Fruit fly (Drosophila melanogaster) whole organism, embryonic: ENCODE results near the gene CG34417.
A peak's percentile ranks its signal among the peaks of the same experiment; 100 is the strongest.

Experiments used
- Aef1 ChIP-seq: fragments of 200-800 bp; sonication (Bioruptor generic); IDR thresholded peaks from 3 replicates; pipeline ENCODE4 v1.3.6; 2022; ENCODE audit warnings: missing biosample characterization, missing genetic modification characterization
- Atf3 ChIP-seq: fragments of 200-800 bp; sonication (Bioruptor generic); optimal IDR thresholded peaks from 3 replicates; lab custom pipeline; 2016; ENCODE audit warnings: missing biosample characterization, missing genetic modification characterization
- CG11085 ChIP-seq: fragments of 200-800 bp; sonication (Bioruptor generic); IDR thresholded peaks from 2 replicates; pipeline ENCODE4 v1.3.6; 2022; ENCODE audit warnings: missing biosample characterization, missing genetic modification characterization
- CG11456 ChIP-seq: fragments of 200-800 bp; sonication (Bioruptor generic); IDR thresholded peaks from 3 replicates; pipeline ENCODE4 v1.3.6; 2022; ENCODE audit warnings: missing biosample characterization, missing genetic modification characterization
- CG11504 ChIP-seq: fragments of 200-800 bp; sonication (Bioruptor generic); optimal IDR thresholded peaks from 3 replicates; lab custom pipeline; 2019; ENCODE audit warnings: missing biosample characterization, mild to moderate bottlenecking, missing genetic modification characterization, moderate library complexity
- CG12659 ChIP-seq: fragments of 200-800 bp; sonication (Bioruptor generic); optimal IDR thresholded peaks from 3 replicates; lab custom pipeline; 2017; ENCODE audit warnings: mild to moderate bottlenecking, missing biosample characterization, missing genetic modification reagents, missing genetic modification characterization
- CG12744 ChIP-seq: fragments of 200-800 bp; sonication (Bioruptor generic); optimal IDR thresholded peaks from 2 replicates; lab custom pipeline; 2016; ENCODE audit warnings: missing biosample characterization, missing genetic modification characterization
- CG14441 ChIP-seq: fragments of 200-800 bp; sonication (Bioruptor generic); IDR thresholded peaks from 2 replicates; pipeline ENCODE4 v1.3.6; 2022; ENCODE audit warnings: missing biosample characterization, missing genetic modification characterization
- CG14965 ChIP-seq: fragments of 200-800 bp; sonication (Bioruptor generic); optimal IDR thresholded peaks from 2 replicates; lab custom pipeline; 2016; ENCODE audit warnings: missing biosample characterization, missing genetic modification characterization, borderline replicate concordance
- CG15011 ChIP-seq: fragments of 200-800 bp; sonication (Bioruptor generic); optimal IDR thresholded peaks from 3 replicates; lab custom pipeline; 2018; ENCODE audit warnings: missing biosample characterization, mild to moderate bottlenecking, missing genetic modification characterization
- CG1603 ChIP-seq: fragments of 200-800 bp; sonication (Bioruptor generic); optimal IDR thresholded peaks from 2 replicates; lab custom pipeline; 2019; ENCODE audit warnings: missing biosample characterization, mild to moderate bottlenecking, missing genetic modification characterization, moderate library complexity
- CG17829 ChIP-seq: fragments of 200-800 bp; optimal IDR thresholded peaks from 2 replicates; lab custom pipeline; 2019; ENCODE audit warnings: missing biosample characterization, mild to moderate bottlenecking, missing genetic modification characterization, moderate library complexity
- CG18764 ChIP-seq: fragments of 200-800 bp; sonication (Bioruptor generic); optimal IDR thresholded peaks from 3 replicates; lab custom pipeline; 2016; ENCODE audit warnings: missing biosample characterization, missing genetic modification characterization
- CG31224 ChIP-seq: fragments of 200-800 bp; sonication (Bioruptor generic); IDR thresholded peaks from 2 replicates; pipeline ENCODE4 v1.3.6; 2022; ENCODE audit warnings: missing biosample characterization, missing genetic modification characterization
- CG31441 ChIP-seq: fragments of 200-800 bp; sonication (Bioruptor generic); IDR thresholded peaks from 2 replicates; pipeline ENCODE4 v1.3.6; 2022; ENCODE audit warnings: missing biosample characterization, missing genetic modification characterization
- CG4360 ChIP-seq: fragments of 200-800 bp; sonication (Bioruptor generic); IDR thresholded peaks from 2 replicates; pipeline ENCODE4 v1.3.6; 2022; ENCODE audit warnings: missing biosample characterization, missing genetic modification characterization
- CG43689 ChIP-seq: fragments of 200-800 bp; sonication (Bioruptor generic); IDR thresholded peaks from 2 replicates; pipeline ENCODE4 v1.3.6; 2022; ENCODE audit warnings: missing biosample characterization, missing genetic modification characterization
- CG8281 ChIP-seq: fragments of 200-800 bp; sonication (Bioruptor generic); optimal IDR thresholded peaks from 2 replicates; lab custom pipeline; 2018; ENCODE audit warnings: missing biosample characterization, mild to moderate bottlenecking, missing genetic modification characterization, moderate library complexity
- CrebB ChIP-seq: fragments of 200-800 bp; sonication (Bioruptor generic); optimal IDR thresholded peaks from 3 replicates; lab custom pipeline; 2018; ENCODE audit warnings: missing biosample characterization, mild to moderate bottlenecking, missing genetic modification characterization
- Deaf1 ChIP-seq: fragments of 200-800 bp; optimal IDR thresholded peaks from 3 replicates; lab custom pipeline; 2019; ENCODE audit warnings: missing biosample characterization, mild to moderate bottlenecking, missing genetic modification characterization, moderate library complexity
- Ets97D ChIP-seq: fragments of 200-800 bp; sonication (Bioruptor generic); optimal IDR thresholded peaks from 3 replicates; lab custom pipeline; 2016; ENCODE audit warnings: missing biosample characterization, missing genetic modification characterization
- H15 ChIP-seq: fragments of 200-800 bp; sonication (Bioruptor generic); IDR thresholded peaks from 3 replicates; pipeline ENCODE4 v1.3.6; 2022; ENCODE audit warnings: missing biosample characterization, missing genetic modification characterization
- HHEX ChIP-seq: fragments of 200-800 bp; sonication (Bioruptor generic); optimal IDR thresholded peaks from 3 replicates; lab custom pipeline; 2017; ENCODE audit warnings: missing biosample characterization, mild to moderate bottlenecking, missing genetic modification characterization, missing genetic modification reagents
- Hr78 ChIP-seq, 2 experiments: fragments of 200-800 bp in 1 of 2; fragments of >200 bp in 1 of 2; sonication (Bioruptor generic) in 1 of 2; optimal IDR thresholded peaks; 2 replicates each; lab custom pipeline; 2017 to 2019; ENCODE audit warnings: missing biosample characterization in 2 of 2, missing genetic modification characterization in 2 of 2, mild to moderate bottlenecking in 1 of 2, moderate library complexity in 1 of 2
- Mad ChIP-seq: fragments of 200-800 bp; sonication (Bioruptor generic); optimal IDR thresholded peaks from 2 replicates; lab custom pipeline; 2016; ENCODE audit warnings: missing biosample characterization, missing genetic modification characterization
- Med ChIP-seq: fragments of 200-800 bp; sonication (Bioruptor generic); peaks from one replicate; lab custom pipeline; 2016; ENCODE audit warnings: missing biosample characterization, missing genetic modification characterization, mild to moderate bottlenecking, inconsistent platforms, moderate library complexity
- Mrtf ChIP-seq: fragments of 200-800 bp; sonication (Bioruptor generic); IDR thresholded peaks from 3 replicates; pipeline ENCODE4 v1.3.6; 2022; ENCODE audit warnings: missing biosample characterization, missing genetic modification characterization
- NC2β ChIP-seq: fragments of 200-800 bp; sonication (Bioruptor generic); optimal IDR thresholded peaks from 2 replicates; lab custom pipeline; 2016; ENCODE audit warnings: missing biosample characterization, missing genetic modification characterization
- Oaz ChIP-seq: fragments of 200-800 bp; sonication (Bioruptor generic); IDR thresholded peaks from 2 replicates; pipeline ENCODE4 v1.3.6; 2022; ENCODE audit warnings: missing biosample characterization, missing genetic modification characterization
- Poxn ChIP-seq: fragments of 200-800 bp; sonication (Bioruptor generic); IDR thresholded peaks from 2 replicates; pipeline ENCODE4 v1.3.6; 2022; ENCODE audit warnings: missing biosample characterization, missing genetic modification characterization
- Trl ChIP-seq, 3 experiments: fragments of >200 bp in 2 of 3; fragments of 200-800 bp in 1 of 3; sonication (Bioruptor generic) in 1 of 3; optimal IDR thresholded peaks; 2 replicates in 1 of 3; 3 replicates in 2 of 3; lab custom pipeline; 2016 to 2017; ENCODE audit warnings: missing biosample characterization in 1 of 3, missing genetic modification characterization in 1 of 3
- al ChIP-seq: fragments of 200-800 bp; sonication (Bioruptor generic); IDR thresholded peaks from 2 replicates; pipeline ENCODE4 v1.3.6; 2022; ENCODE audit warnings: missing biosample characterization, missing genetic modification characterization
- ap ChIP-seq: fragments of 200-800 bp; sonication (Bioruptor generic); IDR thresholded peaks from 2 replicates; pipeline ENCODE4 v1.3.6; 2022; ENCODE audit warnings: missing biosample characterization, missing genetic modification characterization
- cwo ChIP-seq: fragments of 200-800 bp; sonication (Bioruptor generic); optimal IDR thresholded peaks from 3 replicates; lab custom pipeline; 2017; ENCODE audit warnings: missing biosample characterization, missing genetic modification characterization, mild to moderate bottlenecking, moderate library complexity, missing genetic modification reagents
- dmrt11E ChIP-seq: fragments of 200-800 bp; sonication (Bioruptor generic); optimal IDR thresholded peaks from 3 replicates; lab custom pipeline; 2018; ENCODE audit warnings: missing biosample characterization, mild to moderate bottlenecking, missing genetic modification characterization, moderate library complexity
- eve ChIP-seq, 2 experiments: fragments of >200 bp; optimal IDR thresholded peaks; 2 replicates each; lab custom pipeline; 2017; ENCODE audit warnings: missing biosample characterization in 2 of 2, missing genetic modification characterization in 2 of 2
- gce ChIP-seq: fragments of 200-800 bp; sonication (Bioruptor generic); IDR thresholded peaks from 3 replicates; pipeline ENCODE4 v1.3.6; 2022; ENCODE audit warnings: missing biosample characterization, missing genetic modification characterization
- h ChIP-seq: fragments of >200 bp; optimal IDR thresholded peaks from 2 replicates; lab custom pipeline; 2017
- ham ChIP-seq: fragments of 200-800 bp; sonication (Bioruptor generic); IDR thresholded peaks from 2 replicates; pipeline ENCODE4 v1.3.6; 2022; ENCODE audit warnings: missing biosample characterization, missing genetic modification characterization
- hbn ChIP-seq: fragments of 200-800 bp; sonication (Bioruptor generic); IDR thresholded peaks from 2 replicates; pipeline ENCODE4 v1.3.6; 2022; ENCODE audit warnings: missing biosample characterization, missing genetic modification characterization; ENCODE audit not compliant: partially characterized antibody
- nom ChIP-seq: fragments of 200-800 bp; sonication (Bioruptor generic); optimal IDR thresholded peaks from 2 replicates; lab custom pipeline; 2017; ENCODE audit warnings: missing biosample characterization, missing genetic modification characterization, mild to moderate bottlenecking, moderate library complexity, missing genetic modification reagents
- odd ChIP-seq: fragments of 200-800 bp; sonication (Bioruptor generic); optimal IDR thresholded peaks from 2 replicates; lab custom pipeline; 2017; ENCODE audit warnings: missing biosample characterization, mild to moderate bottlenecking, missing genetic modification characterization
- pb ChIP-seq: fragments of 200-800 bp; sonication (Bioruptor generic); optimal IDR thresholded peaks from 3 replicates; lab custom pipeline; 2016; ENCODE audit warnings: missing biosample characterization, missing genetic modification characterization
- repo ChIP-seq: fragments of 200-800 bp; sonication (Bioruptor generic); optimal IDR thresholded peaks from 2 replicates; lab custom pipeline; 2016; ENCODE audit warnings: missing biosample characterization, missing genetic modification characterization
- ro ChIP-seq: fragments of 200-800 bp; sonication (Bioruptor generic); IDR thresholded peaks from 2 replicates; pipeline ENCODE4 v1.3.6; 2022; ENCODE audit warnings: missing biosample characterization, missing genetic modification characterization
- sens ChIP-seq: fragments of 200-800 bp; sonication (Bioruptor generic); peaks from one replicate; lab custom pipeline; 2016; ENCODE audit warnings: missing biosample characterization, missing genetic modification characterization
- sens-2 ChIP-seq: fragments of 200-800 bp; sonication (Bioruptor generic); IDR thresholded peaks from 2 replicates; pipeline ENCODE4 v1.3.6; 2022; ENCODE audit warnings: missing biosample characterization, missing genetic modification characterization
- sob ChIP-seq: fragments of 200-800 bp; sonication (Bioruptor generic); IDR thresholded peaks from 2 replicates; pipeline ENCODE4 v1.3.6; 2022; ENCODE audit warnings: missing biosample characterization, missing genetic modification characterization
- tll ChIP-seq, 2 experiments: fragments of 200-800 bp in 1 of 2; fragments of >200 bp in 1 of 2; sonication (Bioruptor generic) in 1 of 2; optimal IDR thresholded peaks; 2 replicates each; lab custom pipeline; 2017 to 2019; ENCODE audit warnings: missing biosample characterization in 2 of 2, missing genetic modification characterization in 2 of 2, mild to moderate bottlenecking in 1 of 2, moderate library complexity in 1 of 2
- yki ChIP-seq: fragments of >200 bp; optimal IDR thresholded peaks from 3 replicates; lab custom pipeline; 2018
- zfh2 ChIP-seq: fragments of 200-800 bp; sonication (Bioruptor generic); optimal IDR thresholded peaks from 2 replicates; lab custom pipeline; 2016; ENCODE audit warnings: missing biosample characterization, missing genetic modification characterization

The CG34417 gene

DNA sequence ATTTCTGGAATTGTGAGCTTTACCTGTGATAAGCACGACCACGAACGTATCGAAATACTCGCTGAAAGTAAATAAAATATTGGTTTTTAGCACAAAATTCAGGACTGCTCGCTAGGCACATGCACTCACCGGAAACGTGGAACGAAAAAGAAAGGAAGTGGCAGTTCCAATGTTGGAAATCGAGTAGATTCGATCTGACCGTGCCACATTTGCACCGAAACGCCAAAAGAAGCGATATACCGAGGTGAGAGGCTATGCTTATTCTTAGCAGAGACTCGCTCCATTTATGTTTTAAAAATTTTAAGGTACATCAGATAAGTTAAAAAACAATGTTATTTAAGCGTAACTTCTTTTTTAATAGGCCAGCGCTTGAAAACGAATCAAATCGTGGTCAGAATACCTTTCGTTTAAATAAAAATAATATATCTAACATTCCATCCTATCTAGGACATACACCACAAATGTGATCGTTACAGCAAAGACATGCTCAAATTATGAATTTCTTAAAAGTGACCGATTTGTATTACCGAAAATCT is 7.4 kb upstream of the CG34417 start, which contains the start of gene RpL7A (continued):
- TF ChIP-seq dmrt11E (tag; lab: Kevin White, UChicago), result peak; percentile 34
- TF ChIP-seq Aef1, result no peak; the same call in 2 of the 3 replicates
- peak; percentile 67; the same call in 2 of the 3 replicates for TF ChIP-seq H15
- TF ChIP-seq Hr78 (GFP tag; optimal IDR thresholded peaks at IDR 0.05; lab: Kevin White, UChicago), result no peak
- TF ChIP-seq pb, result peak; percentile 41
- peak; percentile 77 for TF ChIP-seq HHEX (GFP tag; lab: Kevin White, UChicago)
- peak; percentile 72 for TF ChIP-seq odd (GFP tag; lab: Kevin White, UChicago)
- TF ChIP-seq sens (GFP tag; lab: Kevin White, UChicago), result peak; percentile 79
- peak; percentile 74 for TF ChIP-seq CG12659 (GFP tag; lab: Kevin White, UChicago)
- TF ChIP-seq CG8281 (tag; lab: Kevin White, UChicago), result peak; percentile 13
- peak; percentile 23; the same call in 1 of the 2 replicates for TF ChIP-seq CG31224 (GFP tag; lab: Robert Waterston, UW)
- TF ChIP-seq zfh2, result peak; percentile 17
- peak; percentile 23 for TF ChIP-seq CG17829 (tag; lab: Kevin White, UChicago)
- TF ChIP-seq Mrtf (GFP tag; lab: Robert Waterston, UW), result peak; percentile 45; the same call in 1 of the 3 replicates
- no peak; the same call in none of the 2 replicates for TF ChIP-seq sob (GFP tag; lab: Robert Waterston, UW)
- peak; percentile 10 for TF ChIP-seq CG12744 (GFP tag; lab: Kevin White, UChicago)
- peak; percentile 78; the same call in 2 of the 3 replicates for TF ChIP-seq CG11456 (GFP tag; lab: Robert Waterston, UW)
- peak; percentile 87 for TF ChIP-seq nom (GFP tag; lab: Kevin White, UChicago)
- TF ChIP-seq CG18764 (GFP tag; lab: Kevin White, UChicago), result peak; percentile 31
- TF ChIP-seq ap, result peak; percentile 38; the same call in 1 of the 2 replicates
- TF ChIP-seq Med (GFP tag; lab: Kevin White, UChicago), result peak; percentile 96
- TF ChIP-seq repo (GFP tag; lab: Kevin White, UChicago), result peak; percentile 51
- peak; percentile 45; the same call in 1 of the 2 replicates for TF ChIP-seq CG11085 (GFP tag; lab: Robert Waterston, UW)
- TF ChIP-seq CG11504 (tag; lab: Kevin White, UChicago), result peak; percentile 48
- no peak for TF ChIP-seq h (lab: Kevin White, UChicago)
- peak; percentile 37 for TF ChIP-seq CG31441 (GFP tag; lab: Robert Waterston, UW)
- peak; percentile 84 for TF ChIP-seq NC2β (GFP tag; lab: Kevin White, UChicago)
- TF ChIP-seq Trl (optimal IDR thresholded peaks at IDR 0.05; lab: Kevin White, UChicago), result no peak
- TF ChIP-seq Trl (GFP tag; optimal IDR thresholded peaks at IDR 0.05; lab: Kevin White, UChicago), result peak; percentile 69
- TF ChIP-seq hbn, result no peak
- TF ChIP-seq Poxn (GFP tag; lab: Robert Waterston, UW), result no peak
- TF ChIP-seq CrebB (tag; lab: Kevin White, UChicago), result peak; percentile 75
- no peak for TF ChIP-seq eve (GFP tag; optimal IDR thresholded peaks at IDR 0.05; lab: Kevin White, UChicago)
- peak; percentile 98 for TF ChIP-seq Ets97D
- no peak for TF ChIP-seq sens-2
- no peak for TF ChIP-seq al (GFP tag; lab: Robert Waterston, UW)
- TF ChIP-seq gce (GFP tag; lab: Robert Waterston, UW), result peak; percentile 79; the same call in 2 of the 3 replicates
- TF ChIP-seq CG15011 (GFP tag; lab: Kevin White, UChicago), result peak; percentile 65
- peak; percentile 19; the same call in 1 of the 2 replicates for TF ChIP-seq CG4360 (GFP tag; lab: Robert Waterston, UW)
- TF ChIP-seq tll (GFP tag; optimal IDR thresholded peaks at IDR 0.05; lab: Kevin White, UChicago), result no peak
- no peak for TF ChIP-seq ham (GFP tag; lab: Robert Waterston, UW)
- TF ChIP-seq ro (GFP tag; lab: Robert Waterston, UW), result no peak
- TF ChIP-seq Oaz (GFP tag; lab: Robert Waterston, UW), result no peak
- peak; percentile 72 for TF ChIP-seq CG1603 (tag; lab: Kevin White, UChicago)
- TF ChIP-seq cwo, result peak; percentile 16
- TF ChIP-seq CG14965 (GFP tag; lab: Kevin White, UChicago), result no peak
- peak; percentile 40; the same call in 1 of the 2 replicates for TF ChIP-seq CG14441 (GFP tag; lab: Robert Waterston, UW)
- TF ChIP-seq Atf3 (GFP tag; lab: Kevin White, UChicago), result peak; percentile 19
- no peak for TF ChIP-seq CG43689
- no peak for TF ChIP-seq Deaf1 (tag; lab: Kevin White, UChicago)
- TF ChIP-seq Mad (GFP tag; lab: Kevin White, UChicago), result peak; percentile 48
- no peak for TF ChIP-seq yki (lab: Kevin White, UChicago)
